Worm (Caenorhabditis elegans): ENCODE results near the gene sgnh-1.

DNA sequence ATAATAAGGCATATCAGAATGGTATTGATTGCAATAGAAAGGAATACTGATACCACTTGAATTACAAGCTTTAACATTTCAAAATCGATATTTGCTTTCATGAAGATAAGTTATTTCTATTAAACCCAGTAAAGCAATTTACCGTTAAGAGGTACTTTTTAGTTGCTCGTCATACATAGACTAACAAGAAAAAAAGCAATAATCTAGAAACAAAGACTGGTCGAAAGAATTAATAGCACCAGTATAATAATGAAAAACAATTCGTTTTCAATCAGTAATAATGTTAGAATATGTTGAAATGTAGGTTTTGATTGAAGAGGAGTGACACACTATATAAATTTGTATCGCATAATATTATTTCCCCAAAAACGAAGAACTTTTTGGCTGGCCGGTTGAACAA lies 19.2 kb upstream of the sgnh-1 start, which contains the start of gene str-175:
- TF ChIP-seq snpc-4 (tag; optimal IDR thresholded peaks at IDR 0.05) (no peak), zag-1 (tag; optimal IDR thresholded peaks at IDR 0.05) (no peak), mep-1 (tag; optimal IDR thresholded peaks at IDR 0.05) (no peak), nhr-6 (tag; optimal IDR thresholded peaks at IDR 0.05) (no peak), tra-1 (GFP tag; IDR thresholded peaks at IDR 0.05) (no peak), nhr-237 (tag; optimal IDR thresholded peaks at IDR 0.05) (no peak)
